Worm (Caenorhabditis elegans) whole organism, L1 larva: Measurements from ENCODE around the gene tomm-70.

Source experiments
- aly-2 ChIP-seq: fragments of 150-350 bp; optimal IDR thresholded peaks from 2 replicates; lab custom pipeline; 2014; ENCODE audit warnings: missing biosample characterization, missing genetic modification characterization
- ceh-8 ChIP-seq: fragments of 200-800 bp; sonication (Bioruptor generic); optimal IDR thresholded peaks from 2 replicates; lab custom pipeline; 2018; ENCODE audit warnings: mild to moderate bottlenecking, missing genetic modification characterization, moderate library complexity, missing compliant biosample characterization
- fos-1 ChIP-seq: fragments of 150-350 bp; optimal IDR thresholded peaks from 2 replicates; lab custom pipeline; 2014; ENCODE audit warnings: missing biosample characterization, missing genetic modification characterization
- lin-13 ChIP-seq: fragments of 150-350 bp; optimal IDR thresholded peaks from 2 replicates; lab custom pipeline; 2014; ENCODE audit warnings: missing biosample characterization, missing genetic modification reagents, missing genetic modification characterization
- lin-15B ChIP-seq: fragments of 150-350 bp; sonication (generic microtip); optimal IDR thresholded peaks from 3 replicates; lab custom pipeline; 2014; ENCODE audit warnings: missing biosample characterization, missing genetic modification characterization
- mdl-1 ChIP-seq, 2 experiments: fragments of 150-350 bp; optimal IDR thresholded peaks; 2 replicates each; lab custom pipeline; 2014 to 2017; ENCODE audit warnings: missing biosample characterization in 2 of 2, missing genetic modification characterization in 2 of 2, inconsistent platforms in 1 of 2
- mep-1 ChIP-seq: fragments of 150-350 bp; optimal IDR thresholded peaks from 2 replicates; lab custom pipeline; 2014; ENCODE audit warnings: missing biosample characterization, missing genetic modification characterization
- nhr-11 ChIP-seq: fragments of 150-350 bp; optimal IDR thresholded peaks from 2 replicates; lab custom pipeline; 2014; ENCODE audit warnings: missing biosample characterization, missing genetic modification characterization
- nhr-237 ChIP-seq: fragments of 150-350 bp; optimal IDR thresholded peaks from 2 replicates; lab custom pipeline; 2014; ENCODE audit warnings: missing biosample characterization, missing genetic modification characterization
- nhr-76 ChIP-seq: sonication (generic microtip); optimal IDR thresholded peaks from 2 replicates; lab custom pipeline; 2017; ENCODE audit warnings: missing biosample characterization, missing genetic modification characterization
- pag-3 ChIP-seq: sonication (generic microtip); optimal IDR thresholded peaks from 2 replicates; lab custom pipeline; 2017; ENCODE audit warnings: missing genetic modification characterization, mild to moderate bottlenecking, missing compliant biosample characterization, antibody characterized with exemption, borderline replicate concordance; ENCODE audit not compliant: insufficient read depth
- unc-30 ChIP-seq: sonication (generic microtip); optimal IDR thresholded peaks from 2 replicates; lab custom pipeline; 2017; ENCODE audit warnings: missing biosample characterization, missing genetic modification characterization
- zag-1 ChIP-seq: fragments of 150-350 bp; optimal IDR thresholded peaks from 2 replicates; lab custom pipeline; 2014; ENCODE audit warnings: missing biosample characterization, missing genetic modification characterization
- zip-4 ChIP-seq: fragments of 200-800 bp; sonication (Bioruptor generic); optimal IDR thresholded peaks from 2 replicates; lab custom pipeline; 2018; ENCODE audit warnings: mild to moderate bottlenecking, missing genetic modification characterization, moderate library complexity, missing compliant biosample characterization

ce11 chrIII:8719769-8720252, 34.7 kb downstream of the tomm-70 start, which contains the start of gene hipr-1:
- no peak for TF ChIP-seq mep-1 (tag; lab: Kevin White, UChicago)
- TF ChIP-seq unc-30, result no peak
- no peak for TF ChIP-seq nhr-237 (tag; lab: Kevin White, UChicago)
- TF ChIP-seq zag-1, result no peak
- no peak for TF ChIP-seq nhr-76 (tag; lab: Kevin White, UChicago)
- TF ChIP-seq lin-13 (GFP tag; lab: Kevin White, UChicago), result no peak
- TF ChIP-seq pag-3 (tag; lab: Kevin White, UChicago), result no peak
- TF ChIP-seq fos-1 (tag; lab: Kevin White, UChicago), result no peak
- TF ChIP-seq zip-4 (GFP tag; lab: Kevin White, UChicago), result no peak
- TF ChIP-seq nhr-11 (tag; lab: Kevin White, UChicago), result no peak
- TF ChIP-seq mdl-1 (tag; optimal IDR thresholded peaks at IDR 0.05; lab: Kevin White, UChicago), result no peak
- TF ChIP-seq ceh-8, result no peak
- no peak for TF ChIP-seq lin-15B
- TF ChIP-seq aly-2 (tag; lab: Kevin White, UChicago), result no peak
